Fruit fly (Drosophila melanogaster) whole organism, embryonic: ENCODE data around the gene mahe.

Experiments
- Ada2b ChIP-seq: fragments of 200-800 bp; sonication (Bioruptor generic); IDR thresholded peaks from 2 replicates; pipeline ENCODE4 v1.3.6; 2022; ENCODE audit warnings: missing biosample characterization, missing genetic modification characterization
- Adf1 ChIP-seq: fragments of 200-800 bp; sonication (Bioruptor generic); IDR thresholded peaks from 2 replicates; pipeline ENCODE4 v1.3.6; 2022; ENCODE audit warnings: missing biosample characterization, missing genetic modification characterization
- Asciz ChIP-seq: fragments of 200-800 bp; sonication (Bioruptor generic); optimal IDR thresholded peaks from 2 replicates; lab custom pipeline; 2017; ENCODE audit warnings: missing biosample characterization, mild to moderate bottlenecking, missing genetic modification characterization, missing genetic modification reagents
- Atf3 ChIP-seq: fragments of 200-800 bp; sonication (Bioruptor generic); optimal IDR thresholded peaks from 3 replicates; lab custom pipeline; 2016; ENCODE audit warnings: missing biosample characterization, missing genetic modification characterization
- Bgb ChIP-seq: fragments of 200-800 bp; sonication (Bioruptor generic); IDR thresholded peaks from 2 replicates; pipeline ENCODE4 v1.3.6; 2022; ENCODE audit warnings: missing biosample characterization, missing genetic modification characterization; ENCODE audit not compliant: partially characterized antibody
- Blimp-1 ChIP-seq: fragments of 200-800 bp; sonication (Bioruptor generic); optimal IDR thresholded peaks from 3 replicates; lab custom pipeline; 2018; ENCODE audit warnings: missing biosample characterization, missing genetic modification characterization, mild to moderate bottlenecking, moderate library complexity, missing genetic modification reagents
- CG10147 ChIP-seq: fragments of 200-800 bp; sonication (Bioruptor generic); optimal IDR thresholded peaks from 2 replicates; lab custom pipeline; 2019; ENCODE audit warnings: missing biosample characterization, mild to moderate bottlenecking, missing genetic modification characterization, moderate library complexity
- CG10209 ChIP-seq: fragments of 200-800 bp; sonication (Bioruptor generic); optimal IDR thresholded peaks from 3 replicates; lab custom pipeline; 2017; ENCODE audit warnings: missing biosample characterization, mild to moderate bottlenecking, missing genetic modification characterization, missing genetic modification reagents
- CG12071 ChIP-seq: fragments of 200-800 bp; sonication (Bioruptor generic); optimal IDR thresholded peaks from 3 replicates; lab custom pipeline; 2018; ENCODE audit warnings: missing biosample characterization, mild to moderate bottlenecking, missing genetic modification characterization
- CG1233 ChIP-seq: fragments of 200-800 bp; sonication (Bioruptor generic); optimal IDR thresholded peaks from 4 replicates; lab custom pipeline; 2018; ENCODE audit warnings: missing biosample characterization, mild to moderate bottlenecking, missing genetic modification characterization
- CG13775 ChIP-seq: fragments of 200-800 bp; sonication (Bioruptor generic); optimal IDR thresholded peaks from 3 replicates; lab custom pipeline; 2017; ENCODE audit warnings: missing biosample characterization, mild to moderate bottlenecking, missing genetic modification characterization
- CG15011 ChIP-seq: fragments of 200-800 bp; sonication (Bioruptor generic); optimal IDR thresholded peaks from 3 replicates; lab custom pipeline; 2018; ENCODE audit warnings: missing biosample characterization, mild to moderate bottlenecking, missing genetic modification characterization
- CG16813 ChIP-seq: fragments of 200-800 bp; sonication (Bioruptor generic); IDR thresholded peaks from 3 replicates; pipeline ENCODE4 v1.3.6; 2022; ENCODE audit warnings: missing biosample characterization, missing genetic modification characterization; ENCODE audit not compliant: partially characterized antibody
- CG17829 ChIP-seq: fragments of 200-800 bp; optimal IDR thresholded peaks from 2 replicates; lab custom pipeline; 2019; ENCODE audit warnings: missing biosample characterization, mild to moderate bottlenecking, missing genetic modification characterization, moderate library complexity
- CG2202 ChIP-seq: fragments of 200-800 bp; sonication (Bioruptor generic); optimal IDR thresholded peaks from 2 replicates; lab custom pipeline; 2018; ENCODE audit warnings: missing biosample characterization, mild to moderate bottlenecking, missing genetic modification characterization
- CG31365 ChIP-seq: fragments of 200-800 bp; sonication (Bioruptor generic); optimal IDR thresholded peaks from 2 replicates; lab custom pipeline; 2018; ENCODE audit warnings: missing biosample characterization, mild to moderate bottlenecking, missing genetic modification characterization
- CG33213 ChIP-seq: fragments of 200-800 bp; sonication (Bioruptor generic); optimal IDR thresholded peaks from 3 replicates; lab custom pipeline; 2016; ENCODE audit warnings: missing biosample characterization, missing genetic modification characterization
- CG4360 ChIP-seq: fragments of 200-800 bp; sonication (Bioruptor generic); IDR thresholded peaks from 2 replicates; pipeline ENCODE4 v1.3.6; 2022; ENCODE audit warnings: missing biosample characterization, missing genetic modification characterization
- CG8388 ChIP-seq: fragments of 200-800 bp; sonication (Bioruptor generic); optimal IDR thresholded peaks from 2 replicates; lab custom pipeline; 2019; ENCODE audit warnings: missing biosample characterization, mild to moderate bottlenecking, missing genetic modification characterization, moderate library complexity
- CG9797 ChIP-seq: fragments of 200-800 bp; sonication (Bioruptor generic); optimal IDR thresholded peaks from 3 replicates; lab custom pipeline; 2018; ENCODE audit warnings: missing biosample characterization, mild to moderate bottlenecking, missing genetic modification characterization
- CG9817 ChIP-seq: fragments of 200-800 bp; sonication (Bioruptor generic); optimal IDR thresholded peaks from 2 replicates; lab custom pipeline; 2018; ENCODE audit warnings: missing biosample characterization, mild to moderate bottlenecking, missing genetic modification characterization, moderate library complexity
- CHES-1-like ChIP-seq: fragments of 200-800 bp; sonication (Bioruptor generic); optimal IDR thresholded peaks from 2 replicates; lab custom pipeline; 2016; ENCODE audit warnings: missing biosample characterization, missing genetic modification characterization
- D19A ChIP-seq: fragments of 200-800 bp; optimal IDR thresholded peaks from 3 replicates; lab custom pipeline; 2019; ENCODE audit warnings: missing biosample characterization, mild to moderate bottlenecking, missing genetic modification characterization, moderate library complexity
- Doc2 ChIP-seq: fragments of 200-800 bp; sonication (Bioruptor generic); IDR thresholded peaks from 2 replicates; pipeline ENCODE4 v1.3.6; 2022; ENCODE audit warnings: missing biosample characterization, missing genetic modification characterization
- Hr39 ChIP-seq: fragments of >200 bp; optimal IDR thresholded peaks from 2 replicates; lab custom pipeline; 2017
- Mad ChIP-seq: fragments of 200-800 bp; sonication (Bioruptor generic); optimal IDR thresholded peaks from 2 replicates; lab custom pipeline; 2016; ENCODE audit warnings: missing biosample characterization, missing genetic modification characterization
- Nf-YC ChIP-seq: fragments of 200-800 bp; optimal IDR thresholded peaks from 3 replicates; lab custom pipeline; 2019; ENCODE audit warnings: missing biosample characterization, mild to moderate bottlenecking, missing genetic modification characterization, moderate library complexity
- PHDP ChIP-seq: fragments of 200-800 bp; sonication (Bioruptor generic); optimal IDR thresholded peaks from 3 replicates; lab custom pipeline; 2018; ENCODE audit warnings: missing biosample characterization, mild to moderate bottlenecking, missing genetic modification characterization, moderate library complexity
- Ptx1 ChIP-seq: fragments of 200-800 bp; sonication (Bioruptor generic); IDR thresholded peaks from 2 replicates; pipeline ENCODE4 v1.3.6; 2022; ENCODE audit warnings: missing biosample characterization, missing genetic modification characterization
- Rx ChIP-seq: fragments of 200-800 bp; sonication (Bioruptor generic); IDR thresholded peaks from 2 replicates; pipeline ENCODE4 v1.3.6; 2022; ENCODE audit warnings: missing biosample characterization, missing genetic modification characterization
- Six4 ChIP-seq: fragments of 200-800 bp; sonication (Bioruptor generic); optimal IDR thresholded peaks from 2 replicates; lab custom pipeline; 2016; ENCODE audit warnings: missing biosample characterization, missing genetic modification characterization
- Xbp1 ChIP-seq: fragments of 200-800 bp; sonication (Bioruptor generic); optimal IDR thresholded peaks from 3 replicates; lab custom pipeline; 2016; ENCODE audit warnings: missing biosample characterization, mild to moderate bottlenecking, missing genetic modification characterization
- ash1 ChIP-seq: fragments of 200-800 bp; sonication (Bioruptor generic); optimal IDR thresholded peaks from 2 replicates; lab custom pipeline; 2018; ENCODE audit warnings: missing biosample characterization, mild to moderate bottlenecking, missing genetic modification characterization
- ato ChIP-seq: fragments of 200-800 bp; sonication (Bioruptor generic); IDR thresholded peaks from 2 replicates; pipeline ENCODE4 v1.3.6; 2022; ENCODE audit warnings: missing biosample characterization, missing genetic modification characterization; ENCODE audit not compliant: partially characterized antibody
- bcd ChIP-seq: fragments of 200-800 bp; sonication (Bioruptor generic); optimal IDR thresholded peaks from 2 replicates; lab custom pipeline; 2017; ENCODE audit warnings: missing biosample characterization, mild to moderate bottlenecking, missing genetic modification characterization
- bsh ChIP-seq, 2 experiments: fragments of 200-800 bp; sonication (Bioruptor generic); optimal IDR thresholded peaks; 2 replicates each; lab custom pipeline; 2017 to 2018; ENCODE audit warnings: mild to moderate bottlenecking in 2 of 2, missing biosample characterization in 2 of 2, missing genetic modification characterization in 2 of 2, moderate library complexity in 1 of 2
- btn ChIP-seq: fragments of 200-800 bp; sonication (Bioruptor generic); optimal IDR thresholded peaks from 2 replicates; lab custom pipeline; 2016; ENCODE audit warnings: missing biosample characterization, missing genetic modification characterization
- fu2 ChIP-seq: fragments of 200-800 bp; sonication (Bioruptor generic); optimal IDR thresholded peaks from 2 replicates; lab custom pipeline; 2016; ENCODE audit warnings: missing biosample characterization, missing genetic modification characterization
- h ChIP-seq: fragments of >200 bp; optimal IDR thresholded peaks from 2 replicates; lab custom pipeline; 2017
- ham ChIP-seq: fragments of 200-800 bp; sonication (Bioruptor generic); IDR thresholded peaks from 2 replicates; pipeline ENCODE4 v1.3.6; 2022; ENCODE audit warnings: missing biosample characterization, missing genetic modification characterization
- ind ChIP-seq: fragments of 200-800 bp; sonication (Bioruptor generic); optimal IDR thresholded peaks from 3 replicates; lab custom pipeline; 2016; ENCODE audit warnings: missing biosample characterization, missing genetic modification characterization
- kah ChIP-seq: fragments of 200-800 bp; sonication (Bioruptor generic); optimal IDR thresholded peaks from 2 replicates; lab custom pipeline; 2018; ENCODE audit warnings: missing biosample characterization, mild to moderate bottlenecking, missing genetic modification characterization
- ken ChIP-seq: fragments of 200-800 bp; sonication (Bioruptor generic); IDR thresholded peaks from 3 replicates; pipeline ENCODE4 v1.3.6; 2022; ENCODE audit warnings: missing biosample characterization, missing genetic modification characterization
- lab ChIP-seq: fragments of 200-800 bp; sonication (Bioruptor generic); optimal IDR thresholded peaks from 3 replicates; lab custom pipeline; 2017; ENCODE audit warnings: missing biosample characterization, missing genetic modification characterization, mild to moderate bottlenecking, moderate library complexity, missing genetic modification reagents
- lmd ChIP-seq: fragments of 200-800 bp; sonication (Bioruptor generic); IDR thresholded peaks from 2 replicates; pipeline ENCODE4 v1.3.6; 2022; ENCODE audit warnings: missing biosample characterization, missing genetic modification characterization
- nerfin-1 ChIP-seq: fragments of 200-800 bp; sonication (Bioruptor generic); optimal IDR thresholded peaks from 3 replicates; lab custom pipeline; 2019; ENCODE audit warnings: missing biosample characterization, mild to moderate bottlenecking, missing genetic modification characterization, moderate library complexity
- pros ChIP-seq: fragments of 200-800 bp; sonication (Bioruptor generic); optimal IDR thresholded peaks from 3 replicates; lab custom pipeline; 2019; ENCODE audit warnings: missing biosample characterization, mild to moderate bottlenecking, missing genetic modification characterization, moderate library complexity
- schlank ChIP-seq: fragments of 200-800 bp; sonication (Bioruptor generic); optimal IDR thresholded peaks from 2 replicates; lab custom pipeline; 2018; ENCODE audit warnings: missing biosample characterization, mild to moderate bottlenecking, missing genetic modification characterization
- so ChIP-seq: fragments of 200-800 bp; sonication (Bioruptor generic); IDR thresholded peaks from 3 replicates; pipeline ENCODE4 v1.3.6; 2022; ENCODE audit warnings: missing biosample characterization, missing genetic modification characterization
- stwl ChIP-seq: fragments of 200-800 bp; sonication (Bioruptor generic); optimal IDR thresholded peaks from 3 replicates; lab custom pipeline; 2018; ENCODE audit warnings: missing biosample characterization, mild to moderate bottlenecking, missing genetic modification characterization, moderate library complexity
- ttk ChIP-seq: fragments of 200-800 bp; sonication (Bioruptor generic); IDR thresholded peaks from 2 replicates; pipeline ENCODE4 v2.1.2; 2022; ENCODE audit warnings: missing biosample characterization, missing genetic modification characterization
- tup ChIP-seq: fragments of 200-800 bp; sonication (Bioruptor generic); optimal IDR thresholded peaks from 2 replicates; lab custom pipeline; 2016; ENCODE audit warnings: missing biosample characterization, mild to moderate bottlenecking, missing genetic modification characterization, moderate library complexity

Gene mahe

DNA sequence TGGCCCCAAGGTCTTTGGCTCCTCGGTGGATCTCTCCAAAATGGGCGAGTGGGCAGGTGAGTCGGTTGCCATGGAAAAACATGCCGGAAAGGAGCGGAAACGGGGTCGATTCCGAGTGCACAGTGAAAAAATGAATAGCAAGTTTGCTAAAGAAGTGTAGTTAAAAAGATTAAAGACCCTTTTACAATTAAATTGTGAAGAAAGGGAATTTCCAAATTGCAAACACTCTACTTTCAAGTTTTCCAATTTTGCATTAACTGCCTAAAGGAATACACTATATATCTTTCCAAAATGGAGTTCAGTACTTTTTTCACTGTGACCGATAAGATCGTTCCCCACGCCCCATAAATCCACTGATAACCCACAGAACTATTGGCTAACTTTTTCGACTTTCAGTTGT, 21.7 kb downstream of the mahe start (continued):
- TF ChIP-seq CG9817 (tag; lab: Kevin White, UChicago) (no peak), Nf-YC (tag; lab: Kevin White, UChicago) (no peak), Adf1 (GFP tag; lab: Robert Waterston, UW) (no peak), CG12071 (GFP tag; lab: Kevin White, UChicago) (no peak), CG16813 (no peak), Doc2 (GFP tag; lab: Robert Waterston, UW) (no peak), stwl (tag; lab: Kevin White, UChicago) (no peak), CG4360 (GFP tag; lab: Robert Waterston, UW) (no peak), lab (GFP tag; lab: Kevin White, UChicago) (peak; percentile 63), pros (GFP tag; lab: Kevin White, UChicago) (no peak), CG8388 (GFP tag; lab: Kevin White, UChicago) (no peak), bsh (GFP tag; optimal IDR thresholded peaks at IDR 0.05; lab: Kevin White, UChicago) (peak in 1 of 2 experiments; percentile 29), Xbp1 (peak; percentile 9), nerfin-1 (no peak), ttk (GFP tag; lab: Robert Waterston, UW) (0 out of 2 replicates have a peak, but pooled peaks have one; percentile 44), D19A (tag; lab: Kevin White, UChicago) (peak; percentile 15), tup (GFP tag; lab: Kevin White, UChicago) (no peak), Six4 (GFP tag; lab: Kevin White, UChicago) (no peak), CG33213 (GFP tag; lab: Kevin White, UChicago) (no peak), fu2 (GFP tag; lab: Kevin White, UChicago) (no peak), Ptx1 (GFP tag; lab: Robert Waterston, UW) (peak; percentile 42; the same call in 1 of the 2 replicates), Atf3 (no peak), Mad (GFP tag; lab: Kevin White, UChicago) (no peak), Rx (GFP tag; lab: Robert Waterston, UW) (no peak), Blimp-1 (no peak), PHDP (peak; percentile 46), ken (GFP tag; lab: Robert Waterston, UW) (no peak), CG15011 (GFP tag; lab: Kevin White, UChicago) (no peak), CG13775 (GFP tag; lab: Kevin White, UChicago) (no peak), Hr39 (no peak), h (lab: Kevin White, UChicago) (no peak), btn (GFP tag; lab: Kevin White, UChicago) (no peak), Asciz (GFP tag; lab: Kevin White, UChicago) (no peak), CG10147 (GFP tag; lab: Kevin White, UChicago) (no peak), bcd (GFP tag; lab: Kevin White, UChicago) (no peak), Ada2b (GFP tag; lab: Robert Waterston, UW) (peak; percentile 51; the same call in 1 of the 2 replicates), ham (GFP tag; lab: Robert Waterston, UW) (no peak), CG2202 (no peak), schlank (tag; lab: Kevin White, UChicago) (no peak), CG31365 (no peak), ash1 (GFP tag; lab: Kevin White, UChicago) (no peak), CG17829 (tag; lab: Kevin White, UChicago) (no peak), CG9797 (no peak), CG1233 (no peak), ato (GFP tag; lab: Robert Waterston, UW) (no peak), CHES-1-like (GFP tag; lab: Kevin White, UChicago) (no peak), kah (GFP tag; lab: Kevin White, UChicago) (no peak), so (no peak), CG10209 (GFP tag; lab: Kevin White, UChicago) (no peak), lmd (GFP tag; lab: Robert Waterston, UW) (0 out of 2 replicates have a peak, but pooled peaks have one; percentile 33), Bgb (GFP tag; lab: Robert Waterston, UW) (no peak), ind (GFP tag; lab: Kevin White, UChicago) (peak; percentile 12)
